Worm (Caenorhabditis elegans) whole organism, young adult: Measurements from ENCODE around the gene Y14H12A.2.

Experiments
- B0261.1 ChIP-seq: sonication (generic microtip); optimal IDR thresholded peaks from 2 replicates; lab custom pipeline; 2016; ENCODE audit warnings: mild to moderate bottlenecking, missing genetic modification characterization, moderate library complexity, missing compliant biosample characterization
- B0336.3 ChIP-seq: fragments of 200-800 bp; sonication (Bioruptor generic); IDR thresholded peaks from 2 replicates; pipeline ENCODE4 v1.3.6; 2022; ENCODE audit warnings: missing genetic modification characterization, missing compliant biosample characterization
- C06A6.2 ChIP-seq: fragments of 200-800 bp; sonication (Bioruptor generic); conservative IDR thresholded peaks from 2 replicates; pipeline ENCODE4 v1.3.6; 2022; ENCODE audit warnings: missing genetic modification characterization, missing compliant biosample characterization
- D2030.7 ChIP-seq: fragments of 200-800 bp; sonication (Bioruptor generic); IDR thresholded peaks from 2 replicates; pipeline ENCODE4 v1.3.6; 2022; ENCODE audit warnings: missing genetic modification reagents, missing genetic modification characterization, missing compliant biosample characterization
- F10E7.11 ChIP-seq: sonication (generic microtip); optimal IDR thresholded peaks from 2 replicates; lab custom pipeline; 2017; ENCODE audit warnings: mild to moderate bottlenecking, missing genetic modification characterization, moderate library complexity, missing compliant biosample characterization
- K11D2.4 ChIP-seq: fragments of 200-800 bp; sonication (Bioruptor generic); IDR thresholded peaks from 2 replicates; pipeline ENCODE4 v1.3.6; 2022; ENCODE audit warnings: missing genetic modification reagents, missing genetic modification characterization, missing compliant biosample characterization
- T26A5.8 ChIP-seq: sonication (generic microtip); optimal IDR thresholded peaks from 2 replicates; lab custom pipeline; 2016; ENCODE audit warnings: missing genetic modification characterization, missing compliant biosample characterization
- Y53G8AR.9 ChIP-seq: fragments of 200-800 bp; sonication (Bioruptor generic); conservative IDR thresholded peaks from 2 replicates; pipeline ENCODE4 v1.3.6; 2022; ENCODE audit warnings: missing genetic modification reagents, missing genetic modification characterization, missing compliant biosample characterization
- ama-1 ChIP-seq, 3 experiments: fragments of 150-350 bp in 1 of 3; sonication (generic microtip) in 2 of 3; optimal IDR thresholded peaks; 2 replicates each; lab custom pipeline; 2014 to 2018; ENCODE audit warnings: missing biosample characterization in 2 of 3, missing genetic modification characterization in 2 of 3, missing genetic modification reagents in 2 of 3
- attf-6 ChIP-seq: fragments of 200-800 bp; sonication (Bioruptor generic); IDR thresholded peaks from 2 replicates; pipeline ENCODE4 v1.3.6; 2022; ENCODE audit warnings: missing genetic modification reagents, missing genetic modification characterization, missing compliant biosample characterization
- bed-1 ChIP-seq: fragments of 200-800 bp; sonication (Bioruptor generic); IDR thresholded peaks from 2 replicates; pipeline ENCODE4 v1.3.6; 2022; ENCODE audit warnings: missing genetic modification reagents, missing genetic modification characterization, missing compliant biosample characterization
- cebp-2 ChIP-seq: fragments of 200-800 bp; sonication (Bioruptor generic); IDR thresholded peaks from 2 replicates; pipeline ENCODE4 v1.3.6; 2022; ENCODE audit warnings: missing genetic modification characterization, missing compliant biosample characterization
- ceh-100 ChIP-seq: fragments of 200-800 bp; sonication (Bioruptor generic); IDR thresholded peaks from 2 replicates; pipeline ENCODE4 v1.3.6; 2022; ENCODE audit warnings: missing genetic modification reagents, missing genetic modification characterization, missing compliant biosample characterization
- ceh-27 ChIP-seq: fragments of 200-800 bp; sonication (Bioruptor generic); optimal IDR thresholded peaks from 2 replicates; lab custom pipeline; 2018; ENCODE audit warnings: mild to moderate bottlenecking, missing genetic modification characterization, moderate library complexity, missing compliant biosample characterization
- ceh-58 ChIP-seq: fragments of 200-800 bp; sonication (Bioruptor generic); IDR thresholded peaks from 2 replicates; pipeline ENCODE4 v1.3.6; 2022; ENCODE audit warnings: missing genetic modification characterization, missing compliant biosample characterization
- ceh-79 ChIP-seq: sonication (generic microtip); optimal IDR thresholded peaks from 2 replicates; lab custom pipeline; 2017; ENCODE audit warnings: mild to moderate bottlenecking, missing genetic modification characterization, missing compliant biosample characterization
- dpff-1 ChIP-seq: sonication (generic microtip); optimal IDR thresholded peaks from 2 replicates; lab custom pipeline; 2017; ENCODE audit warnings: mild to moderate bottlenecking, missing genetic modification characterization, missing compliant biosample characterization
- efl-1 ChIP-seq: fragments of 150-350 bp; optimal IDR thresholded peaks from 2 replicates; lab custom pipeline; 2014; ENCODE audit warnings: missing biosample characterization, missing genetic modification reagents, missing genetic modification characterization
- egrh-3 ChIP-seq: fragments of 200-800 bp; sonication (Bioruptor generic); IDR thresholded peaks from 2 replicates; pipeline ENCODE4 v1.3.6; 2022; ENCODE audit warnings: missing genetic modification reagents, missing genetic modification characterization, missing compliant biosample characterization
- hlh-12 ChIP-seq: sonication (generic microtip); optimal IDR thresholded peaks from 2 replicates; lab custom pipeline; 2016; ENCODE audit warnings: missing genetic modification characterization, missing compliant biosample characterization
- let-526 ChIP-seq: fragments of 200-800 bp; sonication (Bioruptor generic); IDR thresholded peaks from 2 replicates; pipeline ENCODE4 v1.3.6; 2022; ENCODE audit warnings: missing genetic modification reagents, missing genetic modification characterization, missing compliant biosample characterization
- lin-35 ChIP-seq, 3 experiments: fragments of 150-350 bp in 2 of 3; sonication (generic microtip) in 1 of 3; optimal IDR thresholded peaks; 2 replicates each; lab custom pipeline; 2014 to 2018; ENCODE audit warnings: missing biosample characterization in 3 of 3, missing genetic modification characterization in 3 of 3, missing genetic modification reagents in 3 of 3
- lin-54 ChIP-seq: fragments of 200-800 bp; sonication (Bioruptor generic); optimal IDR thresholded peaks from 2 replicates; lab custom pipeline; 2018; ENCODE audit warnings: mild to moderate bottlenecking, missing genetic modification characterization, missing compliant biosample characterization
- lir-1 ChIP-seq: fragments of 200-800 bp; sonication (Bioruptor generic); conservative IDR thresholded peaks from 2 replicates; pipeline ENCODE4 v1.3.6; 2022; ENCODE audit warnings: missing genetic modification reagents, missing genetic modification characterization, missing compliant biosample characterization
- lsl-1 ChIP-seq: fragments of 200-800 bp; sonication (Bioruptor generic); optimal IDR thresholded peaks from 2 replicates; lab custom pipeline; 2018; ENCODE audit warnings: mild to moderate bottlenecking, missing genetic modification characterization, moderate library complexity, missing compliant biosample characterization
- madf-10 ChIP-seq: sonication (generic microtip); optimal IDR thresholded peaks from 2 replicates; lab custom pipeline; 2016; ENCODE audit warnings: mild to moderate bottlenecking, missing genetic modification characterization, missing compliant biosample characterization
- madf-3 ChIP-seq: fragments of 200-800 bp; sonication (Bioruptor generic); IDR thresholded peaks from 2 replicates; pipeline ENCODE4 v1.3.6; 2022; ENCODE audit warnings: missing genetic modification reagents, missing genetic modification characterization, missing compliant biosample characterization
- madf-6 ChIP-seq: fragments of 200-800 bp; sonication (Bioruptor generic); IDR thresholded peaks from 2 replicates; pipeline ENCODE4 v1.3.6; 2022; ENCODE audit warnings: missing genetic modification reagents, missing genetic modification characterization, missing compliant biosample characterization
- nfyb-1 ChIP-seq: fragments of 200-800 bp; sonication (Bioruptor generic); IDR thresholded peaks from 2 replicates; pipeline ENCODE4 v1.3.6; 2022; ENCODE audit warnings: missing genetic modification reagents, missing genetic modification characterization, missing compliant biosample characterization
- nhr-179 ChIP-seq: sonication (generic microtip); optimal IDR thresholded peaks from 2 replicates; lab custom pipeline; 2016; ENCODE audit warnings: mild to moderate bottlenecking, missing genetic modification characterization, missing compliant biosample characterization
- nhr-80 ChIP-seq: sonication (generic microtip); optimal IDR thresholded peaks from 2 replicates; lab custom pipeline; 2016; ENCODE audit warnings: missing genetic modification characterization, missing compliant biosample characterization
- pbrm-1 ChIP-seq: fragments of 200-800 bp; sonication (Bioruptor generic); IDR thresholded peaks from 2 replicates; pipeline ENCODE4 v1.3.6; 2022; ENCODE audit warnings: missing genetic modification reagents, missing genetic modification characterization, missing compliant biosample characterization
- pha-4 ChIP-seq: fragments of 150-350 bp; sonication (generic microtip); optimal IDR thresholded peaks from 2 replicates; lab custom pipeline; 2014; ENCODE audit warnings: missing biosample characterization, missing genetic modification reagents, missing genetic modification characterization
- rcor-1 ChIP-seq: fragments of 200-800 bp; sonication (Bioruptor generic); IDR thresholded peaks from 2 replicates; pipeline ENCODE4 v1.3.6; 2022; ENCODE audit warnings: missing genetic modification reagents, missing genetic modification characterization, missing compliant biosample characterization
- repo-1 ChIP-seq: sonication (generic microtip); optimal IDR thresholded peaks from 2 replicates; lab custom pipeline; 2017; ENCODE audit warnings: mild to moderate bottlenecking, missing genetic modification characterization, missing compliant biosample characterization
- snpc-4 ChIP-seq, 5 experiments: fragments of 150-350 bp in 1 of 5; sonication (generic microtip) in 4 of 5; optimal IDR thresholded peaks; 2 replicates each; lab custom pipeline; 2014 to 2018; ENCODE audit warnings: missing genetic modification characterization in 5 of 5, missing biosample characterization in 3 of 5, antibody characterized with exemption in 2 of 5, mild to moderate bottlenecking in 2 of 5, missing compliant biosample characterization in 2 of 5, missing genotype in 2 of 5, moderate library complexity in 2 of 5, missing genetic modification reagents in 1 of 5
- tbx-9 ChIP-seq: sonication (generic microtip); optimal IDR thresholded peaks from 2 replicates; lab custom pipeline; 2016; ENCODE audit warnings: borderline replicate concordance, missing genetic modification characterization, inconsistent platforms, missing compliant biosample characterization
- unc-130 ChIP-seq: sonication (generic microtip); optimal IDR thresholded peaks from 2 replicates; lab custom pipeline; 2016; ENCODE audit warnings: missing genetic modification reagents, missing genetic modification characterization, missing compliant biosample characterization
- unc-62 ChIP-seq: fragments of 150-350 bp; optimal IDR thresholded peaks from 2 replicates; lab custom pipeline; 2014; ENCODE audit warnings: missing biosample characterization, missing genetic modification reagents, missing genetic modification characterization
- zfh-2 ChIP-seq: fragments of 200-800 bp; sonication (Bioruptor generic); conservative IDR thresholded peaks from 2 replicates; pipeline ENCODE4 v1.3.6; 2022; ENCODE audit warnings: missing genetic modification reagents, missing genetic modification characterization, missing compliant biosample characterization
- ztf-18 ChIP-seq: sonication (generic microtip); optimal IDR thresholded peaks from 2 replicates; lab custom pipeline; 2016; ENCODE audit warnings: missing genotype, mild to moderate bottlenecking, missing genetic modification characterization, missing compliant biosample characterization
- ztf-28 ChIP-seq: fragments of 200-800 bp; sonication (Bioruptor generic); IDR thresholded peaks from 2 replicates; pipeline ENCODE4 v1.3.6; 2022; ENCODE audit warnings: missing genetic modification reagents, missing genetic modification characterization, missing compliant biosample characterization
- ztf-6 ChIP-seq: fragments of 200-800 bp; sonication (Bioruptor generic); IDR thresholded peaks from 2 replicates; pipeline ENCODE4 v1.3.6; 2022; ENCODE audit warnings: missing genetic modification reagents, missing genetic modification characterization, missing compliant biosample characterization

The Y14H12A.2 gene

ce11 chrII:3986906-3987305, 2.6 kb downstream of the Y14H12A.2 start, which contains the start of gene K10G6.5:
Gene K10G6.5, plus strand, starts transcription at chrII:3987250.
- peak; percentile 39 for TF ChIP-seq nhr-80
- no peak for TF ChIP-seq let-526 (GFP tag; lab: Robert Waterston, UW)
- no peak for TF ChIP-seq repo-1

ce11 chrII:3984242-3984641, 5.2 kb downstream of the Y14H12A.2 start:
- TF ChIP-seq C06A6.2 (GFP tag; lab: Robert Waterston, UW) = no peak
- TF ChIP-seq ztf-18 (tag; lab: Kevin White, UChicago) = no peak
- no peak for TF ChIP-seq hlh-12 (tag; lab: Kevin White, UChicago)
- TF ChIP-seq rcor-1 (GFP tag; lab: Robert Waterston, UW) = no peak
- TF ChIP-seq nfyb-1 (GFP tag; lab: Robert Waterston, UW) = no peak
- no peak for TF ChIP-seq madf-6 (GFP tag; lab: Robert Waterston, UW)

- TF ChIP-seq zfh-2 (GFP tag; lab: Robert Waterston, UW) = 0 out of 2 replicates have a peak, but pooled peaks have one; percentile 7
- no peak for TF ChIP-seq bed-1 (GFP tag; lab: Robert Waterston, UW)
Measured at ce11 chrII:3982313-3982712, 7.2 kb downstream of the Y14H12A.2 start, which contains the start of gene lin-31. Gene lin-31, plus strand, starts transcription at chrII:3982549.

- TF ChIP-seq lsl-1 (GFP tag; lab: Kevin White, UChicago) (no peak), zfh-2 (GFP tag; lab: Robert Waterston, UW) (peak; percentile 55; the same call in 1 of the 2 replicates), egrh-3 (GFP tag; lab: Robert Waterston, UW) (peak; percentile 15; the same call in 1 of the 2 replicates)
Measured at ce11 chrII:3980373-3980772, 9.1 kb downstream of the Y14H12A.2 start.

- TF ChIP-seq B0336.3 (no peak), ceh-79 (no peak), D2030.7 (no peak), pha-4 (tag; lab: Kevin White, UChicago) (no peak), F10E7.11 (no peak), lin-54 (GFP tag; lab: Kevin White, UChicago) (no peak), dpff-1 (no peak), lin-35 (GFP tag; optimal IDR thresholded peaks at IDR 0.05; lab: Kevin White, UChicago) (no peak), madf-3 (no peak), unc-130 (GFP tag; lab: Kevin White, UChicago) (no peak), tbx-9 (no peak), B0261.1 (no peak), ztf-6 (GFP tag; lab: Robert Waterston, UW) (no peak), efl-1 (no peak), ceh-100 (GFP tag; lab: Robert Waterston, UW) (no peak), ceh-27 (no peak), ztf-28 (GFP tag; lab: Robert Waterston, UW) (no peak), attf-6 (GFP tag; lab: Robert Waterston, UW) (no peak), nhr-80 (no peak), lsl-1 (GFP tag; lab: Kevin White, UChicago) (no peak)
Measured at ce11 chrII:3978198-3978597, 11.3 kb downstream of the Y14H12A.2 start.

- TF ChIP-seq T26A5.8 (tag; lab: Kevin White, UChicago) = no peak
- no peak for TF ChIP-seq pbrm-1 (GFP tag; lab: Robert Waterston, UW)
- no peak for TF ChIP-seq snpc-4 (GFP tag; optimal IDR thresholded peaks at IDR 0.05; lab: Kevin White, UChicago)
- no peak for TF ChIP-seq snpc-4 (tag; optimal IDR thresholded peaks at IDR 0.05; lab: Kevin White, UChicago)
- TF ChIP-seq hlh-12 (tag; lab: Kevin White, UChicago) = no peak
- TF ChIP-seq nhr-179 (tag; lab: Kevin White, UChicago) = no peak
- TF ChIP-seq unc-62 (GFP tag; lab: Kevin White, UChicago) = no peak
- TF ChIP-seq Y53G8AR.9 (GFP tag; lab: Robert Waterston, UW) = no peak
- TF ChIP-seq lir-1 (GFP tag; lab: Robert Waterston, UW) = no peak
- TF ChIP-seq cebp-2 (GFP tag; lab: Robert Waterston, UW) = no peak
- TF ChIP-seq ceh-58 (GFP tag; lab: Robert Waterston, UW) = no peak
- TF ChIP-seq ama-1 (optimal IDR thresholded peaks at IDR 0.05; lab: Kevin White, UChicago) = no peak
- TF ChIP-seq ama-1 (GFP tag; optimal IDR thresholded peaks at IDR 0.05; lab: Kevin White, UChicago) = no peak
- TF ChIP-seq madf-10 = no peak
- no peak for TF ChIP-seq K11D2.4 (GFP tag; lab: Robert Waterston, UW)
Measured at ce11 chrII:3975942-3976341, 13.5 kb downstream of the Y14H12A.2 start, which contains the start of gene dos-2. Gene dos-2, plus strand, starts transcription at chrII:3976242.
